Worm (Caenorhabditis elegans): Measurements from ENCODE around the gene rgr-1.
A peak's percentile ranks its signal among the peaks of the same experiment; 100 is the strongest.

rgr-1 gene

DNA sequence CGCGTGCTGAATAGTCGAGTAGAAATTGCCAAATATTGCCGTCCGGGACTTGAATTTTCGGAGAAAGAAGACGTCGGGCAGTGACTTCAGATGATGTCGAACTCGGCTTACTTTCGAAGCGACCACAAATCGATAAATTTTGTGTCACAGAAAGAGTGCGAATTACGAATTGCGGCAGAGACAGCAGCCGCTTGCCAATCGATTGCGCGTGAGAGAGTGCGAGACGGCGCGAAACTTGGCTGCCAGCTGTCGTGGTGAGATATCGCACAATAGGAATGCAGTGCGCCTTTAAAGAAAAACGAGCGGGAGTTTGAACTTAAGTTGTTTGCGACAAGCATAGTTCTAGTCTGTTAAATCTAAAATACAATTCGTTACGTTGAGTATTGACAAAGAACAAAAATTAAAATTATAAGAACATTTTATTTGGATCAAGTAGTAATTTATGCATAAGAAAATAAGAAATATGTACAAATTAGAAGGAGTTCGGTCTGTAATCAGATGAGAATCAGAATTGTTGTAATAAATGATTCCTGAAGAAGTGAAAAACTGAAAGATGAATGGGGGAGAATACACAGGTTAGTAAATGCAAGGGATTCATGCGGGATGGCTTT lies 50.0 kb downstream of the rgr-1 start, which contains the start of gene pir-2 (continued):
- no peak for TF ChIP-seq madf-9 (GFP tag; conservative IDR thresholded peaks at IDR 0.05)
- TF ChIP-seq F37D6.2 (tag; optimal IDR thresholded peaks at IDR 0.05), result peak; percentile 49
- TF ChIP-seq hlh-11 (tag; optimal IDR thresholded peaks at IDR 0.05), result peak; percentile 92
- no peak for TF ChIP-seq Y48G9A.11 (GFP tag; IDR thresholded peaks at IDR 0.05)
- TF ChIP-seq vab-7 (GFP tag; IDR thresholded peaks at IDR 0.05), result peak; percentile 41; the same call in 1 of the 2 replicates
- TF ChIP-seq lsy-2 (tag; optimal IDR thresholded peaks at IDR 0.05), result peak; percentile 64 to 92
- peak; percentile 29 for TF ChIP-seq duxl-1 (tag; optimal IDR thresholded peaks at IDR 0.05; ENCODE audit: poor library complexity)
- peak; percentile 87 for TF ChIP-seq nhr-6 (tag; optimal IDR thresholded peaks at IDR 0.05)
- TF ChIP-seq dmd-9 (GFP tag; IDR thresholded peaks at IDR 0.05), result no peak
- no peak for TF ChIP-seq R02D3.7 (tag; optimal IDR thresholded peaks at IDR 0.05)
- no peak for TF ChIP-seq spr-1 (tag; optimal IDR thresholded peaks at IDR 0.05)
- TF ChIP-seq aha-1 (tag), result peak; percentile 71
- no peak for TF ChIP-seq ztf-11 (tag; optimal IDR thresholded peaks at IDR 0.05)
- no peak for TF ChIP-seq nhr-41 (GFP tag; IDR thresholded peaks at IDR 0.05)
- no peak for TF ChIP-seq tra-1 (GFP tag; IDR thresholded peaks at IDR 0.05)
- no peak for TF ChIP-seq saeg-2 (GFP tag; IDR thresholded peaks at IDR 0.05)
- TF ChIP-seq T20F7.1 (GFP tag; optimal IDR thresholded peaks at IDR 0.05), result peak; percentile 69
- TF ChIP-seq lin-39 (tag; optimal IDR thresholded peaks at IDR 0.05), result no peak
- peak; percentile 89 for TF ChIP-seq ama-1 (optimal IDR thresholded peaks at IDR 0.05)
- TF ChIP-seq cey-2 (tag; optimal IDR thresholded peaks at IDR 0.05; ENCODE audit: borderline replicate concordance, insufficient read depth), result no peak
- peak; percentile 51 for TF ChIP-seq T26A8.4 (GFP tag; IDR thresholded peaks at IDR 0.05)
- no peak for TF ChIP-seq attf-4 (tag; optimal IDR thresholded peaks at IDR 0.05)
- no peak for TF ChIP-seq lin-1 (GFP tag; IDR thresholded peaks at IDR 0.05)
- no peak for TF ChIP-seq Y75B8A.6 (GFP tag; IDR thresholded peaks at IDR 0.05)
- TF ChIP-seq pqm-1 (tag; optimal IDR thresholded peaks at IDR 0.05), result no peak
- TF ChIP-seq zfp-3 (GFP tag; conservative IDR thresholded peaks at IDR 0.05), result no peak
- TF ChIP-seq ceh-62 (tag; optimal IDR thresholded peaks at IDR 0.05), result no peak
- TF ChIP-seq dve-1 (tag; optimal IDR thresholded peaks at IDR 0.05; ENCODE audit: insufficient read depth), result peak; percentile 78
- peak; percentile 93 for TF ChIP-seq dpl-1 (GFP tag; optimal IDR thresholded peaks at IDR 0.05)
- peak; percentile 44 for TF ChIP-seq fkh-10 (GFP tag; optimal IDR thresholded peaks at IDR 0.05)
- TF ChIP-seq F44E2.7 (GFP tag; IDR thresholded peaks at IDR 0.05), result peak; percentile 63; the same call in 1 of the 2 replicates
- peak in 1 of 2 experiments; percentile 62 for TF ChIP-seq mdl-1 (tag; optimal IDR thresholded peaks at IDR 0.05)
- TF ChIP-seq ces-1 (GFP tag; optimal IDR thresholded peaks at IDR 0.05), result no peak
- no peak for TF ChIP-seq Y5F2A.4 (GFP tag; optimal IDR thresholded peaks at IDR 0.05)
- peak; percentile 26 for TF ChIP-seq nhr-10 (tag; optimal IDR thresholded peaks at IDR 0.05)
- TF ChIP-seq nhr-25 (tag; optimal IDR thresholded peaks at IDR 0.05; ENCODE audit: borderline replicate concordance, insufficient read depth), result peak; percentile 69
- no peak for TF ChIP-seq ZK337.2 (GFP tag; IDR thresholded peaks at IDR 0.05)
- no peak for TF ChIP-seq snpc-1.2 (GFP tag; IDR thresholded peaks at IDR 0.05)
- peak; percentile 20 for TF ChIP-seq mxl-3 (GFP tag; optimal IDR thresholded peaks at IDR 0.05)
- TF ChIP-seq nhr-48 (tag; optimal IDR thresholded peaks at IDR 0.05), result peak; percentile 7
- TF ChIP-seq nhr-77 (tag; optimal IDR thresholded peaks at IDR 0.05), result peak; percentile 31
- no peak for TF ChIP-seq ceh-32 (tag; optimal IDR thresholded peaks at IDR 0.05; ENCODE audit: poor library complexity)
- no peak for TF ChIP-seq aly-2 (tag; optimal IDR thresholded peaks at IDR 0.05)
- TF ChIP-seq lim-7 (GFP tag; IDR thresholded peaks at IDR 0.05), result no peak
- TF ChIP-seq ceh-44 (GFP tag; IDR thresholded peaks at IDR 0.05), result no peak
- TF ChIP-seq lin-38 (GFP tag; IDR thresholded peaks at IDR 0.05), result peak; percentile 79
- peak in 1 of 2 experiments; percentile 96 for TF ChIP-seq unc-62 (GFP tag; optimal IDR thresholded peaks at IDR 0.05 in 1 of 2)
- no peak for TF ChIP-seq unc-62 (tag; optimal IDR thresholded peaks at IDR 0.05)
- no peak for TF ChIP-seq jun-1 (tag; optimal IDR thresholded peaks at IDR 0.05)
- peak; percentile 75 for TF ChIP-seq nhr-11 (tag; optimal IDR thresholded peaks at IDR 0.05)
- peak; percentile 84 for TF ChIP-seq rbr-2 (tag; optimal IDR thresholded peaks at IDR 0.05)
